Fruit fly (Drosophila melanogaster) whole organism, embryonic: ENCODE results near the gene CG46059.

ENCODE experiments used
- Aef1 ChIP-seq: fragments of 200-800 bp; sonication (Bioruptor generic); IDR thresholded peaks from 3 replicates; pipeline ENCODE4 v1.3.6; 2022; ENCODE audit warnings: missing biosample characterization, missing genetic modification characterization
- CG10431 ChIP-seq: fragments of 200-800 bp; sonication (Bioruptor generic); optimal IDR thresholded peaks from 3 replicates; lab custom pipeline; 2018; ENCODE audit warnings: missing biosample characterization, mild to moderate bottlenecking, missing genetic modification characterization
- CG12299 ChIP-seq: fragments of 200-800 bp; sonication (Bioruptor generic); optimal IDR thresholded peaks from 2 replicates; lab custom pipeline; 2018; ENCODE audit warnings: missing biosample characterization, mild to moderate bottlenecking, missing genetic modification characterization
- CG12744 ChIP-seq: fragments of 200-800 bp; sonication (Bioruptor generic); optimal IDR thresholded peaks from 2 replicates; lab custom pipeline; 2016; ENCODE audit warnings: missing biosample characterization, missing genetic modification characterization
- CG12769 ChIP-seq: fragments of 200-800 bp; sonication (Bioruptor generic); optimal IDR thresholded peaks from 2 replicates; lab custom pipeline; 2019; ENCODE audit warnings: missing biosample characterization, mild to moderate bottlenecking, missing genetic modification characterization, moderate library complexity
- CG13624 ChIP-seq: fragments of 200-800 bp; sonication (Bioruptor generic); optimal IDR thresholded peaks from 2 replicates; lab custom pipeline; 2016; ENCODE audit warnings: missing biosample characterization, missing genetic modification characterization
- CG16863 ChIP-seq: fragments of 200-800 bp; sonication (Bioruptor generic); optimal IDR thresholded peaks from 3 replicates; lab custom pipeline; 2016; ENCODE audit warnings: missing biosample characterization, missing genetic modification characterization
- CG17186 ChIP-seq: fragments of 200-800 bp; sonication (Bioruptor generic); optimal IDR thresholded peaks from 3 replicates; lab custom pipeline; 2017; ENCODE audit warnings: missing biosample characterization, missing genetic modification reagents, missing genetic modification characterization
- CG17912 ChIP-seq: fragments of 200-800 bp; sonication (Bioruptor generic); optimal IDR thresholded peaks from 2 replicates; lab custom pipeline; 2018; ENCODE audit warnings: missing biosample characterization, mild to moderate bottlenecking, missing genetic modification characterization
- CG2129 ChIP-seq: fragments of 200-800 bp; sonication (Bioruptor generic); IDR thresholded peaks from 2 replicates; pipeline ENCODE4 v1.3.6; 2022; ENCODE audit warnings: missing biosample characterization, missing genetic modification characterization; ENCODE audit not compliant: partially characterized antibody
- CG3163 ChIP-seq: fragments of 200-800 bp; sonication (Bioruptor generic); optimal IDR thresholded peaks from 3 replicates; lab custom pipeline; 2016; ENCODE audit warnings: missing biosample characterization, missing genetic modification characterization
- CG33213 ChIP-seq: fragments of 200-800 bp; sonication (Bioruptor generic); optimal IDR thresholded peaks from 3 replicates; lab custom pipeline; 2016; ENCODE audit warnings: missing biosample characterization, missing genetic modification characterization
- CG34422 ChIP-seq: fragments of 200-800 bp; sonication (Bioruptor generic); IDR thresholded peaks from 3 replicates; pipeline ENCODE4 v1.3.6; 2022; ENCODE audit warnings: missing biosample characterization, missing genetic modification characterization
- CG4282 ChIP-seq: fragments of 200-800 bp; sonication (Bioruptor generic); optimal IDR thresholded peaks from 2 replicates; lab custom pipeline; 2016; ENCODE audit warnings: missing biosample characterization, missing genetic modification characterization
- CG4328 ChIP-seq: fragments of 200-800 bp; sonication (Bioruptor generic); optimal IDR thresholded peaks from 3 replicates; lab custom pipeline; 2017; ENCODE audit warnings: missing biosample characterization, missing genetic modification reagents, missing genetic modification characterization
- CG6854 ChIP-seq: fragments of 200-800 bp; sonication (Bioruptor generic); optimal IDR thresholded peaks from 3 replicates; lab custom pipeline; 2017; ENCODE audit warnings: missing biosample characterization, mild to moderate bottlenecking, missing genetic modification characterization
- CG8281 ChIP-seq: fragments of 200-800 bp; sonication (Bioruptor generic); optimal IDR thresholded peaks from 2 replicates; lab custom pipeline; 2018; ENCODE audit warnings: missing biosample characterization, mild to moderate bottlenecking, missing genetic modification characterization, moderate library complexity
- Meics ChIP-seq: fragments of 200-800 bp; sonication (Bioruptor generic); optimal IDR thresholded peaks from 2 replicates; lab custom pipeline; 2017; ENCODE audit warnings: missing biosample characterization, mild to moderate bottlenecking, missing genetic modification characterization
- Myb ChIP-seq: fragments of 200-800 bp; sonication (Bioruptor generic); optimal IDR thresholded peaks from 2 replicates; lab custom pipeline; 2016; ENCODE audit warnings: missing biosample characterization, missing genetic modification characterization
- Oli ChIP-seq: fragments of 200-800 bp; sonication (Bioruptor generic); optimal IDR thresholded peaks from 2 replicates; lab custom pipeline; 2018; ENCODE audit warnings: missing biosample characterization, mild to moderate bottlenecking, missing genetic modification characterization, moderate library complexity
- Pdp1 ChIP-seq, 2 experiments: fragments of 200-800 bp; sonication (Bioruptor generic); optimal IDR thresholded peaks; 3 replicates each; lab custom pipeline; 2016; ENCODE audit warnings: missing biosample characterization in 2 of 2, missing genetic modification characterization in 2 of 2, mild to moderate bottlenecking in 1 of 2, moderate library complexity in 1 of 2
- Ptx1 ChIP-seq: fragments of 200-800 bp; sonication (Bioruptor generic); IDR thresholded peaks from 2 replicates; pipeline ENCODE4 v1.3.6; 2022; ENCODE audit warnings: missing biosample characterization, missing genetic modification characterization
- Six4 ChIP-seq: fragments of 200-800 bp; sonication (Bioruptor generic); optimal IDR thresholded peaks from 2 replicates; lab custom pipeline; 2016; ENCODE audit warnings: missing biosample characterization, missing genetic modification characterization
- YL-1 ChIP-seq: fragments of 200-800 bp; sonication (Bioruptor generic); optimal IDR thresholded peaks from 3 replicates; lab custom pipeline; 2017; ENCODE audit warnings: missing biosample characterization, mild to moderate bottlenecking, missing genetic modification characterization
- ash1 ChIP-seq: fragments of 200-800 bp; sonication (Bioruptor generic); optimal IDR thresholded peaks from 2 replicates; lab custom pipeline; 2018; ENCODE audit warnings: missing biosample characterization, mild to moderate bottlenecking, missing genetic modification characterization
- ato ChIP-seq: fragments of 200-800 bp; sonication (Bioruptor generic); IDR thresholded peaks from 2 replicates; pipeline ENCODE4 v1.3.6; 2022; ENCODE audit warnings: missing biosample characterization, missing genetic modification characterization; ENCODE audit not compliant: partially characterized antibody
- dimm ChIP-seq: fragments of 200-800 bp; sonication (Bioruptor generic); IDR thresholded peaks from 2 replicates; pipeline ENCODE4 v1.3.6; 2022; ENCODE audit warnings: missing biosample characterization, missing genetic modification characterization
- eve ChIP-seq, 2 experiments: fragments of >200 bp; optimal IDR thresholded peaks; 2 replicates each; lab custom pipeline; 2017; ENCODE audit warnings: missing biosample characterization in 2 of 2, missing genetic modification characterization in 2 of 2
- ftz-f1 ChIP-seq: fragments of 200-800 bp; sonication (Bioruptor generic); optimal IDR thresholded peaks from 2 replicates; lab custom pipeline; 2016; ENCODE audit warnings: missing biosample characterization, missing genetic modification characterization
- lbe ChIP-seq: fragments of 200-800 bp; sonication (Bioruptor generic); optimal IDR thresholded peaks from 2 replicates; lab custom pipeline; 2016; ENCODE audit warnings: missing biosample characterization, mild to moderate bottlenecking, missing genetic modification characterization
- lola ChIP-seq, 3 experiments: fragments of >200 bp in 2 of 3; fragments of 200-800 bp in 1 of 3; sonication (Bioruptor generic) in 1 of 3; optimal IDR thresholded peaks; 2 replicates each; lab custom pipeline; 2017 to 2019; ENCODE audit warnings: missing biosample characterization in 3 of 3, missing genetic modification characterization in 3 of 3, mild to moderate bottlenecking in 1 of 3, moderate library complexity in 1 of 3
- mam ChIP-seq: fragments of 200-800 bp; sonication (Bioruptor generic); optimal IDR thresholded peaks from 3 replicates; lab custom pipeline; 2016; ENCODE audit warnings: missing biosample characterization, missing genetic modification characterization
- mld ChIP-seq: fragments of 200-800 bp; sonication (Bioruptor generic); IDR thresholded peaks from 3 replicates; pipeline ENCODE4 v1.3.6; 2022; ENCODE audit warnings: missing biosample characterization, missing genetic modification characterization; ENCODE audit not compliant: partially characterized antibody
- nerfin-2 ChIP-seq: fragments of 200-800 bp; sonication (Bioruptor generic); IDR thresholded peaks from 2 replicates; pipeline ENCODE4 v1.3.6; 2022; ENCODE audit warnings: missing biosample characterization, missing genetic modification characterization; ENCODE audit not compliant: partially characterized antibody
- onecut ChIP-seq: fragments of 200-800 bp; sonication (Bioruptor generic); IDR thresholded peaks from 2 replicates; pipeline ENCODE4 v1.3.6; 2022; ENCODE audit warnings: missing biosample characterization, missing genetic modification characterization
- peb ChIP-seq: fragments of 200-800 bp; sonication (Bioruptor generic); IDR thresholded peaks from 2 replicates; pipeline ENCODE4 v1.3.6; 2022; ENCODE audit warnings: missing biosample characterization, missing genetic modification characterization
- pros ChIP-seq: fragments of 200-800 bp; sonication (Bioruptor generic); optimal IDR thresholded peaks from 3 replicates; lab custom pipeline; 2019; ENCODE audit warnings: missing biosample characterization, mild to moderate bottlenecking, missing genetic modification characterization, moderate library complexity
- ranshi ChIP-seq: fragments of 200-800 bp; sonication (Bioruptor generic); IDR thresholded peaks from 2 replicates; pipeline ENCODE4 v1.3.6; 2022; ENCODE audit warnings: missing biosample characterization, missing genetic modification characterization
- schlank ChIP-seq: fragments of 200-800 bp; sonication (Bioruptor generic); optimal IDR thresholded peaks from 2 replicates; lab custom pipeline; 2018; ENCODE audit warnings: missing biosample characterization, mild to moderate bottlenecking, missing genetic modification characterization
- sima ChIP-seq: fragments of 200-800 bp; sonication (Bioruptor generic); optimal IDR thresholded peaks from 2 replicates; lab custom pipeline; 2016; ENCODE audit warnings: missing biosample characterization, missing genetic modification characterization
- tgo ChIP-seq: fragments of 200-800 bp; sonication (Bioruptor generic); IDR thresholded peaks from 3 replicates; pipeline ENCODE4 v1.3.6; 2022; ENCODE audit warnings: missing biosample characterization, missing genetic modification characterization
- twi ChIP-seq: fragments of 200-800 bp; optimal IDR thresholded peaks from 2 replicates; lab custom pipeline; 2019; ENCODE audit warnings: missing biosample characterization, mild to moderate bottlenecking, missing genetic modification characterization, moderate library complexity
- usp ChIP-seq: fragments of >200 bp; optimal IDR thresholded peaks from 2 replicates; lab custom pipeline; 2017; ENCODE audit warnings: missing biosample characterization, missing genetic modification characterization
- vnd ChIP-seq: fragments of 200-800 bp; sonication (Bioruptor generic); IDR thresholded peaks from 3 replicates; pipeline ENCODE4 v1.3.6; 2022; ENCODE audit warnings: missing biosample characterization, missing genetic modification characterization; ENCODE audit not compliant: partially characterized antibody
- wek ChIP-seq: fragments of 200-800 bp; sonication (Bioruptor generic); optimal IDR thresholded peaks from 3 replicates; lab custom pipeline; 2018; ENCODE audit warnings: missing biosample characterization, mild to moderate bottlenecking, missing genetic modification characterization, moderate library complexity
- zen2 ChIP-seq: fragments of 200-800 bp; sonication (Bioruptor generic); IDR thresholded peaks from 3 replicates; pipeline ENCODE4 v1.3.6; 2022; ENCODE audit warnings: missing biosample characterization, missing genetic modification characterization; ENCODE audit not compliant: partially characterized antibody

The CG46059 gene

dm6 chr2L:19158679-19159551 lies 24.7 kb downstream of the CG46059 start (continued):
- TF ChIP-seq Myb (GFP tag; lab: Kevin White, UChicago) (peak; percentile 7), CG4282 (no peak), CG4328 (no peak), twi (tag; lab: Kevin White, UChicago) (no peak)

dm6 chr2L:19158005-19158666 lies 25.5 kb downstream of the CG46059 start:
- TF ChIP-seq sima (GFP tag; lab: Kevin White, UChicago) = no peak
- TF ChIP-seq onecut = 0 out of 2 replicates have a peak, but pooled peaks have one; percentile 8
- peak; percentile 71 for TF ChIP-seq CG12769
- no peak for TF ChIP-seq dimm (GFP tag; lab: Robert Waterston, UW)
- TF ChIP-seq lbe (GFP tag; lab: Kevin White, UChicago) = peak; percentile 50
- peak; percentile 62 for TF ChIP-seq CG6854 (GFP tag; lab: Kevin White, UChicago)
- no peak for TF ChIP-seq mam (GFP tag; lab: Kevin White, UChicago)
- TF ChIP-seq CG34422 = peak; percentile 62; the same call in 2 of the 3 replicates
- no peak for TF ChIP-seq CG12744
- peak; percentile 65 for TF ChIP-seq CG17912 (GFP tag; lab: Kevin White, UChicago)
- no peak for TF ChIP-seq CG8281
- TF ChIP-seq vnd (GFP tag; lab: Robert Waterston, UW) = no peak
- TF ChIP-seq Oli (tag; lab: Kevin White, UChicago) = no peak
- TF ChIP-seq CG16863 (GFP tag; lab: Kevin White, UChicago) = no peak
- TF ChIP-seq peb (GFP tag; lab: Robert Waterston, UW) = 0 out of 2 replicates have a peak, but pooled peaks have one; percentile 9
- peak; percentile 3 for TF ChIP-seq YL-1
- no peak for TF ChIP-seq Ptx1 (GFP tag; lab: Robert Waterston, UW)
- peak; percentile 46 for TF ChIP-seq CG12299 (tag; lab: Kevin White, UChicago)
- TF ChIP-seq CG2129 (GFP tag; lab: Robert Waterston, UW) = no peak
- no peak for TF ChIP-seq mld
- TF ChIP-seq usp (GFP tag; lab: Kevin White, UChicago) = no peak
- no peak for TF ChIP-seq CG13624 (GFP tag; lab: Kevin White, UChicago)
- peak; percentile 95 for TF ChIP-seq pros
- no peak for TF ChIP-seq lola (GFP tag; optimal IDR thresholded peaks at IDR 0.05; lab: Kevin White, UChicago)
- TF ChIP-seq CG17186 (GFP tag; lab: Kevin White, UChicago) = no peak
- peak; percentile 40 for TF ChIP-seq CG33213 (GFP tag; lab: Kevin White, UChicago)
- TF ChIP-seq eve (GFP tag; optimal IDR thresholded peaks at IDR 0.05; lab: Kevin White, UChicago) = no peak
- peak; percentile 46 for TF ChIP-seq Meics (GFP tag; lab: Kevin White, UChicago)
- no peak for TF ChIP-seq zen2 (GFP tag; lab: Robert Waterston, UW)
- TF ChIP-seq nerfin-2 (GFP tag; lab: Robert Waterston, UW) = no peak
- TF ChIP-seq Six4 (GFP tag; lab: Kevin White, UChicago) = no peak
- no peak for TF ChIP-seq Pdp1 (GFP tag; optimal IDR thresholded peaks at IDR 0.05; lab: Kevin White, UChicago)
- peak; percentile 49; the same call in 1 of the 2 replicates for TF ChIP-seq ato (GFP tag; lab: Robert Waterston, UW)
- TF ChIP-seq tgo (GFP tag; lab: Robert Waterston, UW) = no peak
- TF ChIP-seq ranshi = no peak; the same call in 1 of the 2 replicates
- no peak for TF ChIP-seq CG3163
- TF ChIP-seq ftz-f1 (GFP tag; lab: Kevin White, UChicago) = no peak
- TF ChIP-seq schlank = peak; percentile 14
- TF ChIP-seq wek (GFP tag; lab: Kevin White, UChicago) = peak; percentile 42
- peak; percentile 76 for TF ChIP-seq ash1
- no peak for TF ChIP-seq Aef1
- TF ChIP-seq CG10431 (GFP tag; lab: Kevin White, UChicago) = peak; percentile 20
